Fruit fly (Drosophila melanogaster) whole organism, prepupa: ENCODE data around the gene CG10232.

Source experiments
- CG11762 ChIP-seq: fragments of 200-800 bp; sonication (Bioruptor generic); optimal IDR thresholded peaks from 3 replicates; lab custom pipeline; 2016; ENCODE audit warnings: missing biosample characterization, missing genetic modification characterization; ENCODE audit not compliant: insufficient read depth
- Lpt ChIP-seq: fragments of 200-800 bp; sonication (Bioruptor generic); optimal IDR thresholded peaks from 3 replicates; lab custom pipeline; 2016; ENCODE audit warnings: missing biosample characterization, missing genetic modification characterization
- Sox102F ChIP-seq: fragments of 200-800 bp; sonication (Bioruptor generic); optimal IDR thresholded peaks from 2 replicates; lab custom pipeline; 2016; ENCODE audit warnings: missing biosample characterization, mild to moderate bottlenecking, missing genetic modification characterization
- dsx ChIP-seq: fragments of 200-800 bp; optimal IDR thresholded peaks from 3 replicates; lab custom pipeline; 2019; ENCODE audit warnings: missing biosample characterization, mild to moderate bottlenecking, missing genetic modification characterization, moderate library complexity; ENCODE audit not compliant: poor library complexity, severe bottlenecking
- eg ChIP-seq: fragments of 200-800 bp; sonication (Bioruptor generic); IDR thresholded peaks from 3 replicates; pipeline ENCODE4 v1.3.6; 2022; ENCODE audit warnings: missing biosample characterization, missing genetic modification characterization
- fd59A ChIP-seq: fragments of 200-800 bp; sonication (Bioruptor generic); optimal IDR thresholded peaks from 2 replicates; lab custom pipeline; 2017; ENCODE audit warnings: missing biosample characterization, mild to moderate bottlenecking, missing genetic modification characterization, missing genetic modification reagents

DNA sequence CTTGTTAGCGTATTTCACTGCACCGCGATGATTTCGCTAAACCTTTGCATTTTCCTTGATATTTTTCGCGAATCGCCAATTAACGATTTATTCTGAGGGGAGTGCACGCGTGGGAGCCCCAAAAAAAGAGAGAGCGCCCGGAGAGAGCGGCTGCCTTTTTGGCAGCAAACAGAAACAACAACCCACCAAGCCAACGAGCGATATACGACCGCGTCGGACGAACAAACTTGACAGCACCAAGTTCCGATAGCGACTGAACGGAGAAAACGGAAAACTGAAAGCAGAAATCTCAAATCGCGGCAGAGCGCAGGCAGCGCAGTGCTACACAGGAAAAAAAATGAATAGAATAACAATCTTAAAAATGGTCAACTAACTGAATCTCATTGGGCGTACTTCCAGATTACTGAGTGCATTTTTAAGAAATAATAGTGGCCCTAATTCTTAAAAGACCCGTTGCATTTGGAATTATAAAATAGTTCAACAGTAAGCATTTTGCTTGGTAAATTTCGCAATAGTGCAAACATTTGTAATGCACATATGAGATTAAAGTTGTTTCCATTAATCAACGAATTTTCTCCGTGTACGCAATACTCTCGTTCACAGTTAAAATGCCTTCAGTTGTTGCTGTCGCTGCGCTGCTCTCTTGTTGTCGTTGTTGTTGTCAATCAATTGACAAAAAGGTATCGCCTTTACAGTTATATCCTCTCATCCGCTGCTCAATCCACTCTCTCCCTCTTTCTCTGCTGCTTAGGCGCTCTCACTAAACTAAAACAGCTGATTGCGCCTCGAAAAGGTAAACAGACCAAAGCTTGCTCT is 51.8 kb downstream of the CG10232 start, which contains the start of gene CG31145:
- TF ChIP-seq fd59A (GFP tag; lab: Kevin White, UChicago) (peak; percentile 99), CG11762 (GFP tag; lab: Kevin White, UChicago) (peak; percentile 100), Sox102F (GFP tag; lab: Kevin White, UChicago) (peak; percentile 100), dsx (peak; percentile 98), Lpt (GFP tag; lab: Kevin White, UChicago) (peak; percentile 100), eg (GFP tag; lab: Robert Waterston, UW) (peak; percentile 99)
